Worm (Caenorhabditis elegans) whole organism, dauer: Measurements from ENCODE around the gene C49F5.3.

Experiments used
- unc-62 ChIP-seq: sonication (generic microtip); optimal IDR thresholded peaks from 2 replicates; lab custom pipeline; 2017; ENCODE audit warnings: missing biosample characterization, missing genetic modification reagents, missing genetic modification characterization

C49F5.3 gene

DNA sequence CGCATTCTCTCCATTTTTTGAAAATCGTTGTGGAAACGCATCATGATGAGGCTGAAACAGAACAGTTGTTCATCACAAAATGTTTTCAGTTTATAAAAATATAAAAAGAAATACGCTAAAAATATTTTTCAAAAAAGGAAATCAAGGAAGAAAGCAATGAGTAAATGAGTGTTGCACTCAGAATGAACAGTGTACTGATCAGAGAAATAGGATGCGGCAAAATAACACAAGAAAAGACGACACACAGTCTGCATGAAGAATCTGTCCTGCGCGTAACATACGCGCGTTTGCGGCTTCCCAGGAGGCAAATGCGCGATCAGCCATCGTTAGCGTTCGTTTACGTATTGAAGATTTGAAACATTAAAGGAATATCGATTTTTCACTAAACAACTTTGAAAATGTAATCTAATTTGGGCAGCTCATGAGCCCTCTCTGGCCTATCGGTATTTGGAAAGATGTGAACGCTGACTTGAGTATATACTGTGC is at the start of gene C49F5.3:
C49F5.3 (minus strand) TSS at position 51 of the 486 bp plus-strand sequence.
- no peak for TF ChIP-seq unc-62 (GFP tag; lab: Kevin White, UChicago)

DNA sequence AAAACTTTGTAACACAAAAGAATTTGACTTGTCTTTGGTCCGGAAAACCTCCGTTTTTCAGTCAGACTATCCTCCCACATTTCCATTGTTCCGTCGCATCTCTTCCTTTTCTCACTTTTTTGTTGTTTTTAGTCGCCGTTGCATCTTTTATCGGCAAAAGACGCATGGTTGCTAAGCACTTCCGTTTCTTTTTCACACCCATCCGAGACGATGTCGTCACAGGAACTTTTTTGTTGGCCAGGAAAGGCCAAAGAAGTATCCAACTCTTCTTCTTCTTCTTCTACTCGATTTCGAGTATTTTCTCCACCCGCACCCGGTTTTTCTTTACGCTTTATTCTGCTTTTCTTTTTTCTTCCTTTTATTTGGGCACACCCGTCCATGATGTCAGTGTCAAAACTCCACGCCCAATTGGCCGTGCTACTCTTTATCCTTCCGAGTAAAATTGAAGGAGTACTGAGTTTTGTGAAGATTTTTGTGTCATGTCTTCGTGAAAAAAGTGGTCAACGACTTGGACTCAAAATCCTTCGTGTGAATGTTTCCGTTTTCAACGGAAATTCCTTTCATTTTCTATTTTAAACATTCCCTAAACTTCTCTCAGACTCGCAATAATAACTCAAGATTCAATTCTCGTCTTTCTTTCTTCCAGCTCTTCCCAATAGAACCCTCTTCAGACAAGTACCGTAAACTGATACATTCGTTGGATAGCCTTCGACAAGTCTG is 41.8 kb upstream of the C49F5.3 start, which contains the start of gene B0198.2:
B0198.2 (plus strand) TSS at position 670 of the 720 bp plus-strand sequence.
- no peak for TF ChIP-seq unc-62 (GFP tag; lab: Kevin White, UChicago)

DNA sequence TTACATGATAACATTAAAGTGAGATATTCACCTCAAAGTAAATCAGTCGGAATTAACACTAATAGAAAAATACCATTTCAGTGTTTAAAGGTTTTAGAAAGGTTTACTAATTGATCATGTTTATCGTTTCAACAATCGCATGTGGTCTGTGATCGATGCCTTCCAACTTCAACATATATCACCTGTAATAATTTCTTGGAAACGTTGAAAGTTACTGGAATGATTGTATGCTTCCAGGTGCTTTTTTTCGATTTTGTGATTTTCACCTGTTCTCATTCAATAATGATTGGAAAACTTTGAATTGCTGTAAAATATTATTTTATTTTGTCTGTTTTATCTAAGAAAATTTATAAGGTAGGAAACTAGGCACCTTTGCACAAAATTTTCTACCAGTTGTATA is 39.1 kb upstream of the C49F5.3 start:
- TF ChIP-seq unc-62 (GFP tag; lab: Kevin White, UChicago) = no peak

DNA sequence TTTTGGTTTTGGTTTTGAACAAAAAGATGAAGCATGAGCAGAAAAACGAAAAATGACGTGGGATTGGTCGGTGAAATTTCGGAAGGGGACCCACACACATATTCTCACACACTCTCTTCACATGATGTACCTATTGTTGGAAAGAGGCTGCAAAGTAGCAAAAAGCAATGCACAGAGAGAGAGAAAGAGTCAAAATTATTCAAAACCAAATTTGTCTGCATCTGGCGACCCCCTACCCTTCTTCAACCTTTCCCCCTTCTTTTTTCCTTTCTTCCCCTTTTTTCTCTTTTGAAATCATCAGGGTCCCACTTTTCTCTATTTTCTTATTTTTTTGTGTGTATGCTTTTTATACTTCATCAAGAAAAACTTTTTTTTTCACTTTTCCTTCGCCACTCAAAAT is 38.0 kb upstream of the C49F5.3 start:
- no peak for TF ChIP-seq unc-62 (GFP tag; lab: Kevin White, UChicago)

DNA sequence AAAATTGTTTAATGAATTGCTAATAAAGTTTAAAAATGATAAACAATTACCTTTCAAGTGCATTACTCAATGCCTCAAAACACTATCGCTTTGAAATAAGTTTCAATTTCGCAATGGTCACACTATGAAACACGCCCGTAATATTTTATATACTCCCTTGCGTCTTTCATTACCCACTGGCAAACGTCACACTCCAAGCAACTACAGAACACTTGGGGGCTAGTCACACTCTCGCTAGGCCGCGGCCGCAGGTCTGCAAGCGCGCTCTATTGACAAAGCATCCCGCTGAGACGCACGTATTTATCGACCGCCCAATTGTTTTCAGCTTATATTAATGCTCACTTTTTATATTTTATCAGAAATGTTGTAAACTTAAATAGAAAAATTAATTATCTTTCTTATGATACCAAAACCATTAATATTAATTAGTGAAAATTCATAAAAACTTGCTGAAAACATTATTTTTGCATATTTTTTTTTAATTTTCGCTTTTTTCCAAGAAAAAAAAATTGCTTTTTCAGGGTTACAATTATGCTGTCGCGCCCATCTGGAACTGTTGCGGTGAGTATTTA is 34.6 kb upstream of the C49F5.3 start, which contains the start of the genes nmat-1 and ucr-2.1:
nmat-1 (minus strand) TSS at position 136 of the 572 bp plus-strand sequence.
ucr-2.1 (plus strand) TSS at position 522 of the 572 bp plus-strand sequence.
- no peak for TF ChIP-seq unc-62 (GFP tag; lab: Kevin White, UChicago)

DNA sequence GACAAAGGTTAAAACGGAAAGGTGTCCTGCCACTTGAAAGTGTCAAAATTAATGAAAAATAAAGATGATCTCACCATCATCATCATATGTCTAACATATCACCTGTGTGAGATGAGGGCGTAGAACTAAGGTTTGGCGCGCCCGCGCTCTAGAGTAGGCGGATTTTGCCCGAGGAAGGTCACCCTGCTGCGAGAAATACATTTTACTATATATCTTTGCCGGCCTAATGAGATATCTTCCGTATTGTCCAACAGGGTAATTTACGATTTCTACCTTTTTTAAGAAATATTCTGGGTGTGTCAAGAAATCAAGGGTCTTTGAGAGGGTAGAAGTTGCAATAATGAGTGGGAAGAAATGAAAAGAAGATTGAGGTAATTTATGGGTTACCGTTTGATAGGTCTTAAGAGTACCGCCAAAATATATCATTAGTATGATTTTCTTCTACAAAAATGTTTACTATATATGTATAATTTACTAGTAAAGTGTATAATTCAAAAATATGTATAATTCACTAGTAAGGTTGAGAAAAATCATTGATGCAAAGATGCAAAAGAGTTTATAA is 24.6 kb upstream of the C49F5.3 start:
- TF ChIP-seq unc-62 (GFP tag; lab: Kevin White, UChicago) = no peak

DNA sequence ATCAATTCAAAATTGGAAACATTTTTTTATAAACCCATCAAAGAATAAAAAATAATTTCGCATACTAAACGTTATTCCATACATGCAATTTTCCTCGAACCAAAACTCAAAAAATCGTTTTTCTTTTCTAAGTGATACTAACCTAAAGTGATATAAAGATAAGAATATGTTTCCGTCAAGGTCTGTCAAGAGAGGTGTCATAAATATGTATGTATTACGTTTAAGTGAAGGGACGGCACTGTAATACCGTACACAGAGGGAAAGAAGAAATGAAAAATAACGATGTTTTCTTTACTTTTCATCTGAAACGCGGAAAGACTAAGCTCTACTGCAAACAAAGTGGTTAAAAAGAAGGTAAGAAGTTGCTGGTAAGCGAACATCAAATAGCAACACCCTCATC is 23.0 kb upstream of the C49F5.3 start:
- no peak for TF ChIP-seq unc-62 (GFP tag; lab: Kevin White, UChicago)

DNA sequence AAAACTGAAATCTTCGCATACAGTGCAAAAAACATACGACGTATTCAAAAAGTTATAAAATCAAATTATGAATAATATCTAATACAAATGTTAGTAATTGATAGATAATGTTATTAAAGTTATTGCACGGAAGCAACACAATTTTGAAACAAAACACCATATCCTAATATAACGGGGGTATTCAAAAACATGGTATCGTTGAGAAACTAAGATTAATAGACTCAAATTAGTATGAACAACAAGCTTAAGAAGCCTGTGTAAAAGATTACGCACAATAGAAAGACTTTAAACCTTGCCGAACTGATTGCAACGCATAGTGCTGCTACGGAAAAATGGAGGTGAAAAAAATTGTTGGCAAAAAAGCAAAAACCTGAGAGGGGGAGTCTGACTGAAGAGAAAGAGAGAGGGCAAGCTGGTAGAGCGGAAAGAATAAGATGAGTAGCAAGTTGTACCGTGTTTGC is 22.1 kb upstream of the C49F5.3 start, which contains the start of gene sma-5:
sma-5 (minus strand) TSS at position 51 of the 461 bp plus-strand sequence.
- TF ChIP-seq unc-62 (GFP tag; lab: Kevin White, UChicago) = no peak

DNA sequence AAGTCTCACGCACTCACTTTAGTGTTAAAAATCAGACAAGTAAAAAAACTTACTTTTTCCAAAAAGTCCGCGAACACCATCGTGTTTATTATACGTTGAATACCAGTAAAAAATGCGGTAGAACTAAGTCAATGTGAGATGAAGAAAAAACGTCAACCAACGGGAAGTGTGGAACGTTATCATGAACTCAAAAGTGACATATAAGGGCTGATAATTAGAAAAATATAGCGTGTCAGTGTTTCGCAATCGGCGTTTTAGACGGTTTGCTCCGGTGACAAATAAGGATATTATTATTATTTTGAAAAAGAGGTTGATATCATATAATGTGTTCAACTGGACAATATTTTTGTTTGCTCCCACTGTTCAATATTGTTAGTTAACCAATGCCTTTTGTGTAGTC is 21.5 kb upstream of the C49F5.3 start:
- TF ChIP-seq unc-62 (GFP tag; lab: Kevin White, UChicago) = no peak

DNA sequence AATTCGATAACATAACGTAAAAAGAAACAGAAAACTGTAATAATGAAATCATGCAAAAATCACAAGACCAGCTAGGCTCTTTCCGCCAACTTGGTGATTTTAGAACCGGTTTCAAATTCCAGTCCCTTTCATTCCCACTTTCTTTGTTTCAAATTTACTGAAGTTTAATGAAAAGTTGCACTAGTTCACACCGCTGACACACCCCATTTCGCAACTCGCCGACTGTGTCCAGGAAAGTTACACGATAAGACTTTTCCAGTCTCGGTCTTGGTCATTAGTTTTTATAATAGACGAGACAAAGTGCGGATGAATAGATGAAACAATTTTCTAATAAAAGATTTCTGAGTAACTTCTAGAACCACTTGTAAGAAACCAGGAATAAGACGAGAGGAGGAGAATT is 20.5 kb upstream of the C49F5.3 start:
- no peak for TF ChIP-seq unc-62 (GFP tag; lab: Kevin White, UChicago)

DNA sequence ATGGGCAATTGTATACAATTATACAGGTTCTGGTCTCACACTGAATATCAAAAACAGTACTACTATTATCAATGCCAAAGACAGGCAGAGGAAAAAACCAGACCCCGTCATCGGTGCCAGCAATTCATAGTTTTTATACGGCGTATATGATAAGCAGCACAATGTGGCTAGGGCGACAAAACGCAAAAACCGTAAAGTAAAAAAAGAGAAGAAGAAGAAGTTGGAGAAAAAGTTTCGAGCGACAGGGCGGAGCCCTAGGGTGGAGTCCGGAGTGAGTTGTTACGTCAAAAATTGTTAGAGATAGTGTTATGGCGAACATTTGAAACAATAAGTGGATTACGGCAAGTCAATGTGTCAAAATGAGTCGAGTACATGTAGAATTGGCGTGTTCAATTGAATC is 18.2 kb upstream of the C49F5.3 start:
- no peak for TF ChIP-seq unc-62 (GFP tag; lab: Kevin White, UChicago)

DNA sequence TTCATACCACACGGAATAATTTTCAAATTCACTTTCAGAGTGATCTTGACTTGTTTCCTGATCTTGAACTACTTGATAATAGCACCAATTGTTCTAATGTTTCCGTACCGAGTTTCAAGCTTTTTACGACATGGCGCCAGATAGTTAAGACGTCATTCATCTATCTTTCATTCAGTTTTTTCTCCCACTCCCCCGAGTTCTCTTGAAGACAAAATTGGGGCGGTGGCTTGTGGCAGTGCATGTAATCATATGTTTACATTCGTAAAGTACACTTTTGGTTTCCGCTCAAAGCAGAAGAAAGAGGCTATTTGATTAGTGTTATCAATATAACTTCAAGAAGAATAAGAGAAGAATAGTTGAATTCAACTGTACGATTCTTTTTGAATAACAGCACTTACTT is 16.1 kb upstream of the C49F5.3 start:
- no peak for TF ChIP-seq unc-62 (GFP tag; lab: Kevin White, UChicago)

DNA sequence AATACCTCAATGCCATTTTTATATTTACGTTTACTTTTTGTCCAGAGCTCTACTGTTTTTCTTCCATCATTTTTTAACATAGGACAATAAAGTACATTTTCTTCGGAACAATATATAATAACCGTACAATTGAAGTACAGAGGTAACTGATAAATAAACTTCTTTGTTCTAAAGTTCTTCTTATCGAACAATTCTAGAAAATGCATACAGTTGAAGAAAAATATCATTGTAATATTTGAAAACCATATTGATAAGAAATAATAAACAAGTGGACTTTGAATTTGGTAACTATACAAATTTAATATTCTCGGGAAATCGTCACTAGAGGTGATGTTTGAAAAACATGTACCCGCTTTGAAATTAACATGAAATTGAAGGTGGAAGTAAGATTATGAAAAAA is 13.2 kb upstream of the C49F5.3 start:
- TF ChIP-seq unc-62 (GFP tag; lab: Kevin White, UChicago) = no peak

DNA sequence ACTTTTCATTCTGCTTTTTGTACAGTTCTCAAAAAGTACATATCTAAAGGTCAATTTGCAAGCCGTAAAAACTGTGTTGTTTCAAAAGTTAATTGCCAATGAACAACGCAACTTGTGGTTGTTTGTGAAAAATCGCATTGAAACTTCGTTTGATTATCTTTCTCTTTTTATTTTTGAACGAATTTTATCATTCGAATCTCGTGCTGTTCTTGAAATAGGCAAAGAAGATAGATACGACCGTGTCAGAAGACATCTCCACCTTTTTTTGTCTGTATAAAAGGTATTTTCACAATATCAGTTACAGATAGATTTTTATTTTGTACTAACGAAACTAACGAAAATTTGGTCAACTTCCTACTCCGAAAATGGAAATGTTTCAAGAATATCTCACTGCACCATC is 11.1 kb upstream of the C49F5.3 start, which contains the start of gene C49F5.7:
C49F5.7 (plus strand) TSS at position 301 of the 400 bp plus-strand sequence.
- no peak for TF ChIP-seq unc-62 (GFP tag; lab: Kevin White, UChicago)

DNA sequence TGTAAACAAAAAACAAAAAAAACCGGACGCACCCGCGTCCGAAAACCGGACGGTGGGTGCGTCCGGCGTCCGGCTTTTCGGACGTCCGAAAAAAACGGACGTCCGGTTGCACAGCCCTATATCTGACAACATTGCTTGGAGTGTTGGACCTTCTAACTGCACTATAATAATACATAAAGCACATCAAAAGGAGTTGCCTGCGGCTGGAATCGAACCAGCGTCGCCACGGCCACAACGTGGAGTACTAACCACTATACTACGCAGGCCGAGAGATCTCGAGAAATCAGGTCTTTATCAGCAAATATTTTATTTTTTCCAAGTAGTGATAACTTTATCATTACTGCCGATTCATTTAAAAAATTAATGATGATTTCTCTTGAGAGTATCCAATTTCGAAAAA is 9.9 kb upstream of the C49F5.3 start:
- TF ChIP-seq unc-62 (GFP tag; lab: Kevin White, UChicago) = no peak

DNA sequence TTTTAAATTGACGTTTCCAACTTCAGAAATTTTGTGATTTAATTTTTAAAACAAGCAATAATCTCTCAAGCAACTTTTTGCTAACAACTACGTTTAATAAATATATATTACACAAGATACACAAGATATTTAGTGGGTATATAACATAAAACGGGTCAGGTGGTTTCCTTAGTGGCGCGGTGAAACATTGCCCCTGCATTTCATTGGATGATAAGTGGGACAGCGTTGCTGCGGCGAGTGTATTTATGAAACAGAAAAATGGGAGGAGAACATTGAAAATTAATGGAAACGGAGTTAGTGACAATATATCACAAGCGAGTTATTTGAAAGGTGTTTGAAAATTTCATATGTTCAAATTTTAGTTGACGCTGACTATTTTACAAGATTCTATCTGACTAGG is 9.4 kb upstream of the C49F5.3 start:
- TF ChIP-seq unc-62 (GFP tag; lab: Kevin White, UChicago) = no peak
